Fruit fly (Drosophila melanogaster): Measurements from ENCODE around the gene CG14322.

DNA sequence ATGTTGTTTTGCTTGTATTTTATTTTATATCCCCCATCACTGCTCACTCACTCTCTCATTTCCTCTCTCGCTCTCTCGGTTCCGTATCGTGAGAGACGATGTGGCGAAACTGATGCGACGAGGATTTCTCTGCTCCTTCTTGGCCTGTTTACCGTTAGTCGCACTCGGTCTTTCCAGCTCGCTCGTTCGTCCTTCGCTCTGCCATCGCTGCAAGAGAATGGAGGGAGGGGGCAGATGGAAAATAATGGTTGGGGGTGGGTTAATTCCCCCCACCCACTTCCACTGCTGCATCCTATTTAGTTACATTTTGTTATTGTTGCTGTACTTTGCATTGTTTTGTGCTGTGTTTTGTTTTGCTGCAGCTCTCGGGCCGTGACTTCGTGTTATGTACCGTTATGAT is 6.4 kb downstream of the CG14322 start:
- no peak for TF ChIP-seq pan (optimal IDR thresholded peaks at IDR 0.05)
- no peak for TF ChIP-seq dl (GFP tag; optimal IDR thresholded peaks at IDR 0.05; ENCODE audit: insufficient read depth in 1 of 2, partially characterized antibody in 2 of 2)
- TF ChIP-seq GATAd (GFP tag; optimal IDR thresholded peaks at IDR 0.05), result no peak
- no peak for TF ChIP-seq br (GFP tag; optimal IDR thresholded peaks at IDR 0.05)
- TF ChIP-seq CG32264 (GFP tag; optimal IDR thresholded peaks at IDR 0.05), result no peak
- TF ChIP-seq Vsx2 (GFP tag; optimal IDR thresholded peaks at IDR 0.05; ENCODE audit: partially characterized antibody), result no peak
- no peak for TF ChIP-seq Sp1 (GFP tag; optimal IDR thresholded peaks at IDR 0.05)
- no peak for TF ChIP-seq ey (GFP tag; optimal IDR thresholded peaks at IDR 0.05)
- TF ChIP-seq dsf (GFP tag; optimal IDR thresholded peaks at IDR 0.05; ENCODE audit: borderline replicate concordance), result no peak
- no peak for TF ChIP-seq usp (GFP tag; optimal IDR thresholded peaks at IDR 0.05)
- no peak for TF ChIP-seq fru (GFP tag; optimal IDR thresholded peaks at IDR 0.05)
- TF ChIP-seq Myc (optimal IDR thresholded peaks at IDR 0.05), result no peak
- TF ChIP-seq foxo (GFP tag; optimal IDR thresholded peaks at IDR 0.05), result no peak
